Worm (Caenorhabditis elegans) whole organism, young adult: ENCODE results near the gene T05B4.9.

Experiments used
- C06A6.2 ChIP-seq: fragments of 200-800 bp; sonication (Bioruptor generic); conservative IDR thresholded peaks from 2 replicates; pipeline ENCODE4 v1.3.6; 2022; ENCODE audit warnings: missing genetic modification characterization, missing compliant biosample characterization
- F10E7.11 ChIP-seq: sonication (generic microtip); optimal IDR thresholded peaks from 2 replicates; lab custom pipeline; 2017; ENCODE audit warnings: mild to moderate bottlenecking, missing genetic modification characterization, moderate library complexity, missing compliant biosample characterization
- F33H1.4 ChIP-seq: fragments of 200-800 bp; sonication (Bioruptor generic); IDR thresholded peaks from 2 replicates; pipeline ENCODE4 v1.3.6; 2022; ENCODE audit warnings: missing genetic modification reagents, missing genetic modification characterization, missing compliant biosample characterization
- K11D2.4 ChIP-seq: fragments of 200-800 bp; sonication (Bioruptor generic); IDR thresholded peaks from 2 replicates; pipeline ENCODE4 v1.3.6; 2022; ENCODE audit warnings: missing genetic modification reagents, missing genetic modification characterization, missing compliant biosample characterization
- K12H6.12 ChIP-seq: fragments of 200-800 bp; sonication (Bioruptor generic); optimal IDR thresholded peaks from 2 replicates; lab custom pipeline; 2018; ENCODE audit warnings: mild to moderate bottlenecking, missing genetic modification characterization, missing compliant biosample characterization
- Y53F4B.3 ChIP-seq: fragments of 200-800 bp; sonication (Bioruptor generic); IDR thresholded peaks from 2 replicates; pipeline ENCODE4 v1.3.6; 2022; ENCODE audit warnings: missing genetic modification reagents, missing genetic modification characterization, missing compliant biosample characterization
- attf-5 ChIP-seq: fragments of 200-800 bp; sonication (Bioruptor generic); optimal IDR thresholded peaks from 2 replicates; lab custom pipeline; 2018; ENCODE audit warnings: mild to moderate bottlenecking, missing genetic modification characterization, missing compliant biosample characterization
- cebp-1 ChIP-seq, 2 experiments: fragments of 200-800 bp in 1 of 2; sonication (Bioruptor generic) in 1 of 2; sonication (generic microtip) in 1 of 2; IDR thresholded peaks in 1 of 2; optimal IDR thresholded peaks in 1 of 2; 2 replicates each; pipeline versions ENCODE4 v1.3.6 to Lab custom; 2017 to 2022; ENCODE audit warnings: missing compliant biosample characterization in 2 of 2, missing genetic modification characterization in 2 of 2, mild to moderate bottlenecking in 1 of 2, missing genetic modification reagents in 1 of 2, moderate library complexity in 1 of 2
- ceh-27 ChIP-seq: fragments of 200-800 bp; sonication (Bioruptor generic); optimal IDR thresholded peaks from 2 replicates; lab custom pipeline; 2018; ENCODE audit warnings: mild to moderate bottlenecking, missing genetic modification characterization, moderate library complexity, missing compliant biosample characterization
- ceh-40 ChIP-seq: fragments of 200-800 bp; sonication (Bioruptor generic); IDR thresholded peaks from 2 replicates; pipeline ENCODE4 v1.3.6; 2022; ENCODE audit warnings: missing genetic modification characterization, missing compliant biosample characterization
- chd-7 ChIP-seq: sonication (generic microtip); optimal IDR thresholded peaks from 2 replicates; lab custom pipeline; 2016; ENCODE audit warnings: mild to moderate bottlenecking, missing genetic modification characterization, moderate library complexity, missing compliant biosample characterization
- die-1 ChIP-seq: sonication (generic microtip); optimal IDR thresholded peaks from 2 replicates; lab custom pipeline; 2016; ENCODE audit warnings: missing genotype, mild to moderate bottlenecking, missing genetic modification characterization, missing compliant biosample characterization
- dox-1 ChIP-seq: fragments of 200-800 bp; sonication (Bioruptor generic); IDR thresholded peaks from 2 replicates; pipeline ENCODE4 v1.3.6; 2022; ENCODE audit warnings: missing genetic modification reagents, missing genetic modification characterization, missing compliant biosample characterization
- dpff-1 ChIP-seq: sonication (generic microtip); optimal IDR thresholded peaks from 2 replicates; lab custom pipeline; 2017; ENCODE audit warnings: mild to moderate bottlenecking, missing genetic modification characterization, missing compliant biosample characterization
- fkh-3 ChIP-seq: sonication (generic microtip); optimal IDR thresholded peaks from 2 replicates; lab custom pipeline; 2016; ENCODE audit warnings: mild to moderate bottlenecking, missing genetic modification characterization, missing compliant biosample characterization
- gei-17 ChIP-seq: fragments of 200-800 bp; sonication (Bioruptor generic); optimal IDR thresholded peaks from 2 replicates; lab custom pipeline; 2018; ENCODE audit warnings: mild to moderate bottlenecking, missing genetic modification characterization, missing compliant biosample characterization
- hmg-1.2 ChIP-seq: fragments of 200-800 bp; sonication (Bioruptor generic); IDR thresholded peaks from 2 replicates; pipeline ENCODE4 v1.3.6; 2022; ENCODE audit warnings: missing genetic modification reagents, missing genetic modification characterization, missing compliant biosample characterization
- hmg-20 ChIP-seq: fragments of 200-800 bp; sonication (Bioruptor generic); IDR thresholded peaks from 2 replicates; pipeline ENCODE4 v1.3.6; 2022; ENCODE audit warnings: missing genetic modification reagents, missing genetic modification characterization, missing compliant biosample characterization
- hsf-1 ChIP-seq: fragments of 200-800 bp; sonication (Bioruptor generic); IDR thresholded peaks from 2 replicates; pipeline ENCODE4 v1.3.6; 2022; ENCODE audit warnings: missing genetic modification reagents, missing genetic modification characterization, missing compliant biosample characterization
- lag-1 ChIP-seq: fragments of 200-800 bp; sonication (Bioruptor generic); IDR thresholded peaks from 2 replicates; pipeline ENCODE4 v1.3.6; 2022; ENCODE audit warnings: missing genetic modification reagents, missing genetic modification characterization, missing compliant biosample characterization
- lin-35 ChIP-seq, 3 experiments: fragments of 150-350 bp in 2 of 3; sonication (generic microtip) in 1 of 3; optimal IDR thresholded peaks; 2 replicates each; lab custom pipeline; 2014 to 2018; ENCODE audit warnings: missing biosample characterization in 3 of 3, missing genetic modification characterization in 3 of 3, missing genetic modification reagents in 3 of 3
- lin-40 ChIP-seq: sonication (generic microtip); optimal IDR thresholded peaks from 2 replicates; lab custom pipeline; 2016; ENCODE audit warnings: missing genetic modification characterization, mild to moderate bottlenecking, missing compliant biosample characterization, missing genotype, missing genetic modification reagents
- lin-54 ChIP-seq: fragments of 200-800 bp; sonication (Bioruptor generic); optimal IDR thresholded peaks from 2 replicates; lab custom pipeline; 2018; ENCODE audit warnings: mild to moderate bottlenecking, missing genetic modification characterization, missing compliant biosample characterization
- lsl-1 ChIP-seq: fragments of 200-800 bp; sonication (Bioruptor generic); optimal IDR thresholded peaks from 2 replicates; lab custom pipeline; 2018; ENCODE audit warnings: mild to moderate bottlenecking, missing genetic modification characterization, moderate library complexity, missing compliant biosample characterization
- madf-6 ChIP-seq: fragments of 200-800 bp; sonication (Bioruptor generic); IDR thresholded peaks from 2 replicates; pipeline ENCODE4 v1.3.6; 2022; ENCODE audit warnings: missing genetic modification reagents, missing genetic modification characterization, missing compliant biosample characterization
- mcd-1 ChIP-seq: fragments of 200-800 bp; sonication (Bioruptor generic); IDR thresholded peaks from 2 replicates; pipeline ENCODE4 v1.3.6; 2022; ENCODE audit warnings: missing genetic modification reagents, missing genetic modification characterization, missing compliant biosample characterization
- nfya-1 ChIP-seq: sonication (generic microtip); optimal IDR thresholded peaks from 2 replicates; lab custom pipeline; 2017; ENCODE audit warnings: antibody characterized with exemption, missing compliant biosample characterization, missing genetic modification characterization, borderline replicate concordance; ENCODE audit not compliant: insufficient read depth
- nfyb-1 ChIP-seq: fragments of 200-800 bp; sonication (Bioruptor generic); IDR thresholded peaks from 2 replicates; pipeline ENCODE4 v1.3.6; 2022; ENCODE audit warnings: missing genetic modification reagents, missing genetic modification characterization, missing compliant biosample characterization
- nhr-80 ChIP-seq: sonication (generic microtip); optimal IDR thresholded peaks from 2 replicates; lab custom pipeline; 2016; ENCODE audit warnings: missing genetic modification characterization, missing compliant biosample characterization
- pbrm-1 ChIP-seq: fragments of 200-800 bp; sonication (Bioruptor generic); IDR thresholded peaks from 2 replicates; pipeline ENCODE4 v1.3.6; 2022; ENCODE audit warnings: missing genetic modification reagents, missing genetic modification characterization, missing compliant biosample characterization
- rcor-1 ChIP-seq: fragments of 200-800 bp; sonication (Bioruptor generic); IDR thresholded peaks from 2 replicates; pipeline ENCODE4 v1.3.6; 2022; ENCODE audit warnings: missing genetic modification reagents, missing genetic modification characterization, missing compliant biosample characterization
- sea-2 ChIP-seq: fragments of 200-800 bp; sonication (Bioruptor generic); IDR thresholded peaks from 2 replicates; pipeline ENCODE4 v1.3.6; 2022; ENCODE audit warnings: missing genetic modification characterization, missing compliant biosample characterization
- snpc-3.4 ChIP-seq: sonication (generic microtip); optimal IDR thresholded peaks from 2 replicates; lab custom pipeline; 2017; ENCODE audit warnings: missing genetic modification characterization, mild to moderate bottlenecking, missing compliant biosample characterization, antibody characterized with exemption, moderate library complexity, missing genotype, missing genetic modification reagents
- snpc-4 ChIP-seq, 5 experiments: fragments of 150-350 bp in 1 of 5; sonication (generic microtip) in 4 of 5; optimal IDR thresholded peaks; 2 replicates each; lab custom pipeline; 2014 to 2018; ENCODE audit warnings: missing genetic modification characterization in 5 of 5, missing biosample characterization in 3 of 5, antibody characterized with exemption in 2 of 5, mild to moderate bottlenecking in 2 of 5, missing compliant biosample characterization in 2 of 5, missing genotype in 2 of 5, moderate library complexity in 2 of 5, missing genetic modification reagents in 1 of 5
- tbp1 ChIP-seq: fragments of 200-800 bp; sonication (Bioruptor generic); optimal IDR thresholded peaks from 2 replicates; lab custom pipeline; 2018; ENCODE audit warnings: mild to moderate bottlenecking, missing genetic modification characterization, missing compliant biosample characterization
- unc-62 ChIP-seq: fragments of 150-350 bp; optimal IDR thresholded peaks from 2 replicates; lab custom pipeline; 2014; ENCODE audit warnings: missing biosample characterization, missing genetic modification reagents, missing genetic modification characterization
- zfh-2 ChIP-seq: fragments of 200-800 bp; sonication (Bioruptor generic); conservative IDR thresholded peaks from 2 replicates; pipeline ENCODE4 v1.3.6; 2022; ENCODE audit warnings: missing genetic modification reagents, missing genetic modification characterization, missing compliant biosample characterization
- ztf-25 ChIP-seq: fragments of 200-800 bp; sonication (Bioruptor generic); IDR thresholded peaks from 2 replicates; pipeline ENCODE4 v1.3.6; 2022; ENCODE audit warnings: missing genetic modification reagents, missing genetic modification characterization, missing compliant biosample characterization

Gene T05B4.9

DNA sequence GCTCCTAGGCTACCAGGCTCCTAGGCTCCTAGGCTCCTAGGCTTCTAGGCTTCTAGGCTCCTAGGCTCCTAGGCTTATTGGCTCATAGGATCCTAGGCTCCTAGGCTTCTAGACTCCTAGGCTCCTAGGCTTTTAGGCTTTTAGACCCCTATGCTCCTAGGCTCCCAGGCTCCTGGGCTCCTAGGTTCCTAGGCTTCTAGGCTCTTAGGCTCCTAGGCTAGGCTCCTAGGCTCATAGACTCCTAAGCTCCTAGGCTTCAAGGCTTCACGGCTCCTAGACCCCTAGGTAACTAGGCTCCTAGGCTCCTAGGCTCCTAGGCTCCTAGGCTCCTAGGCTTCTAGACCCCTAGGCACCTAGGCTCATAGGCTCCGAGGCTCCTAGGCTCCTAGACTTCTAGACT is 33.2 kb upstream of the T05B4.9 start:
- TF ChIP-seq chd-7 (tag; lab: Kevin White, UChicago), result no peak
- TF ChIP-seq K11D2.4 (GFP tag; lab: Robert Waterston, UW), result no peak
- no peak for TF ChIP-seq snpc-3.4 (tag; lab: Kevin White, UChicago)
- TF ChIP-seq zfh-2 (GFP tag; lab: Robert Waterston, UW), result peak; percentile 59

DNA sequence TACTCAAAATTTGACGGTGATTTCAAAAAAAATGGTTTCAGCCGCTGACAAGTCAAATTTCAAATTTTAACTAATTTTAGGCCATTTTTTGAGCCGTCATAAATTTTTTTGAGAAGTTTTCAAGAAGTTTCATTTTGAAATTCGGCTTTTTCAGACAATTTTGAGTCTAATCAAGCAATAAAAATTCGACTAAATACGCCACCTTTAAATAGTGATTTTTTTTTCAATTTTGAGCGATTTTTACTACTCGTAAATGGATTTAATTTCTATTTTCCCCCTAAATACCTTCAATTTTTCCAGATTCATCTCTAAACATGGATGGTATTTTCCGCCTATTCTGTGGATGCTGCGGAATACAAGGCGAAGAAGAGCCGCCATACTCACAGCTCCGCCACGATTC is 26.0 kb upstream of the T05B4.9 start, which contains the start of gene Y45G5AL.1:
Gene Y45G5AL.1 (plus strand): TSS at position 301 of the 400 bp plus-strand sequence.
- no peak for TF ChIP-seq die-1
- TF ChIP-seq nfya-1 (tag; lab: Kevin White, UChicago), result no peak
- TF ChIP-seq F33H1.4 (GFP tag; lab: Robert Waterston, UW), result no peak
- TF ChIP-seq ceh-40 (GFP tag; lab: Robert Waterston, UW), result no peak
- TF ChIP-seq K12H6.12 (tag; lab: Kevin White, UChicago), result no peak
- TF ChIP-seq fkh-3 (tag; lab: Kevin White, UChicago), result no peak
- TF ChIP-seq Y53F4B.3, result no peak
- TF ChIP-seq dpff-1, result no peak
- no peak for TF ChIP-seq sea-2 (GFP tag; lab: Robert Waterston, UW)
- no peak for TF ChIP-seq C06A6.2 (GFP tag; lab: Robert Waterston, UW)
- TF ChIP-seq ztf-25 (GFP tag; lab: Robert Waterston, UW), result no peak
- TF ChIP-seq F10E7.11, result no peak
- no peak for TF ChIP-seq lag-1 (GFP tag; lab: Robert Waterston, UW)
- no peak for TF ChIP-seq tbp1
- TF ChIP-seq hmg-20 (GFP tag; lab: Robert Waterston, UW), result no peak

DNA sequence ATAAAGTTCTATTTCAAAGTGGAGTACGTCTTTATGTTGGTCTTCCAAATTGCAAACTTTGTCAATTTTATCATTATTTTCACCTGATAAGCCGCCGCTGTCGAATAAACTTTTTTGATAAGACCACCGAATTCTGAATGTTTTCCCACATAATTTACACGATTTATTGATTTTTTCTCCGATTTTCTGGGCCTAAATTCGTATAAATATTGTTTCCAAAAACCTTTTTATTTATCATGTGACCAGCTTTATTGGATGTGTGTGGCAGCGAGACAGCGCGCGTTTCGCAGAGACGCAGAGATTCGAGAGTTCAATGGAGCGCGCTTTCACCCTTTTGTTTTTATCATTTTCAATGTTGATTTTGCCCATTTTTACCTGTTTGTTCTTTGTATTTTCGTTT is 24.8 kb upstream of the T05B4.9 start:
- TF ChIP-seq lin-40 (tag; lab: Kevin White, UChicago) (peak; percentile 78), rcor-1 (GFP tag; lab: Robert Waterston, UW) (no peak), pbrm-1 (GFP tag; lab: Robert Waterston, UW) (0 out of 2 replicates have a peak, but pooled peaks have one; percentile 31), F33H1.4 (GFP tag; lab: Robert Waterston, UW) (peak; percentile 31; the same call in 1 of the 2 replicates), mcd-1 (GFP tag; lab: Robert Waterston, UW) (peak; percentile 96), hsf-1 (GFP tag; lab: Robert Waterston, UW) (no peak), unc-62 (GFP tag; lab: Kevin White, UChicago) (no peak), snpc-4 (GFP tag; optimal IDR thresholded peaks at IDR 0.05; lab: Kevin White, UChicago) (no peak), snpc-4 (tag; optimal IDR thresholded peaks at IDR 0.05; lab: Kevin White, UChicago) (peak in 3 of 4 experiments; percentile 7 to 37 (median 23)), K11D2.4 (GFP tag; lab: Robert Waterston, UW) (peak; percentile 52; the same call in 1 of the 2 replicates), tbp1 (peak; percentile 23), lsl-1 (peak; percentile 3), madf-6 (GFP tag; lab: Robert Waterston, UW) (peak; percentile 50; the same call in 1 of the 2 replicates), nhr-80 (tag; lab: Kevin White, UChicago) (peak; percentile 71), nfyb-1 (GFP tag; lab: Robert Waterston, UW) (0 out of 2 replicates have a peak, but pooled peaks have one; percentile 24), attf-5 (GFP tag; lab: Kevin White, UChicago) (peak; percentile 56), lin-35 (GFP tag; optimal IDR thresholded peaks at IDR 0.05; lab: Kevin White, UChicago) (peak in 1 of 3 experiments; percentile 47), lin-54 (GFP tag; lab: Kevin White, UChicago) (peak; percentile 44), cebp-1 (GFP tag; IDR thresholded peaks at IDR 0.05; lab: Robert Waterston, UW) (no peak), cebp-1 (tag; optimal IDR thresholded peaks at IDR 0.05; lab: Kevin White, UChicago) (peak; percentile 59), dox-1 (GFP tag; lab: Robert Waterston, UW) (peak; percentile 72), nfya-1 (tag; lab: Kevin White, UChicago) (no peak), gei-17 (GFP tag; lab: Kevin White, UChicago) (no peak), ceh-27 (GFP tag; lab: Kevin White, UChicago) (peak; percentile 29), hmg-1.2 (GFP tag; lab: Robert Waterston, UW) (peak; percentile 97)
